Fruit fly (Drosophila melanogaster): Measurements from ENCODE around the gene CG32079.
A peak's percentile ranks its signal among the peaks of the same experiment; 100 is the strongest.

CG32079 gene

dm6 chr3L:11015203-11015602, 10.2 kb upstream of the CG32079 start:
- no peak for TF ChIP-seq CG31627 (GFP tag; optimal IDR thresholded peaks at IDR 0.05)
- TF ChIP-seq eg (GFP tag; IDR thresholded peaks at IDR 0.05) = no peak
- TF ChIP-seq Eip78C (GFP tag) = no peak
- no peak for TF ChIP-seq fkh (GFP tag; optimal IDR thresholded peaks at IDR 0.05)
- no peak for TF ChIP-seq CG1621 (tag; optimal IDR thresholded peaks at IDR 0.05)
- no peak for TF ChIP-seq CG6854 (GFP tag; optimal IDR thresholded peaks at IDR 0.05)
- no peak for TF ChIP-seq Sox102F (GFP tag; optimal IDR thresholded peaks at IDR 0.05)

- TF ChIP-seq fd59A (GFP tag; optimal IDR thresholded peaks at IDR 0.05) = no peak
- TF ChIP-seq fd85E (GFP tag; optimal IDR thresholded peaks at IDR 0.05) = no peak
- no peak for TF ChIP-seq CG3032 (tag; optimal IDR thresholded peaks at IDR 0.05)
- no peak for TF ChIP-seq CG32006 (GFP tag; optimal IDR thresholded peaks at IDR 0.05)
- no peak for TF ChIP-seq CG8119 (GFP tag; IDR thresholded peaks at IDR 0.05)
- TF ChIP-seq CG8632 (GFP tag; optimal IDR thresholded peaks at IDR 0.05) = no peak
- no peak for TF ChIP-seq Eip93F (GFP tag; optimal IDR thresholded peaks at IDR 0.05)
- TF ChIP-seq Ets21C (GFP tag; optimal IDR thresholded peaks at IDR 0.05) = no peak
- TF ChIP-seq CG11294 (GFP tag; IDR thresholded peaks at IDR 0.05) = no peak
- TF ChIP-seq achi (GFP tag; optimal IDR thresholded peaks at IDR 0.05) = no peak
- no peak for TF ChIP-seq lz (GFP tag; optimal IDR thresholded peaks at IDR 0.05)
- no peak for TF ChIP-seq Smox (GFP tag; optimal IDR thresholded peaks at IDR 0.05)
- no peak for TF ChIP-seq Gug (GFP tag; IDR thresholded peaks at IDR 0.05)
- TF ChIP-seq salr (GFP tag; optimal IDR thresholded peaks at IDR 0.05) = no peak
- TF ChIP-seq Sox15 (GFP tag; optimal IDR thresholded peaks at IDR 0.05) = no peak
- no peak for TF ChIP-seq CG15336 (GFP tag; IDR thresholded peaks at IDR 0.05)
- TF ChIP-seq esn (GFP tag; optimal IDR thresholded peaks at IDR 0.05) = no peak
- no peak for TF ChIP-seq CG31627 (GFP tag; optimal IDR thresholded peaks at IDR 0.05)
- no peak for TF ChIP-seq Hr4 (GFP tag; optimal IDR thresholded peaks at IDR 0.05)
- no peak for TF ChIP-seq CG10669 (GFP tag; optimal IDR thresholded peaks at IDR 0.05)
These were observed 5.3 kb upstream of the CG32079 start for dm6 chr3L:11020058-11020457.

- TF ChIP-seq eg (GFP tag; IDR thresholded peaks at IDR 0.05) (0 out of 3 replicates have a peak, but pooled peaks have one; percentile 3), CG3032 (tag; optimal IDR thresholded peaks at IDR 0.05) (no peak), salr (GFP tag; optimal IDR thresholded peaks at IDR 0.05) (no peak), Hr4 (GFP tag; optimal IDR thresholded peaks at IDR 0.05) (no peak), spab (GFP tag; optimal IDR thresholded peaks at IDR 0.05) (no peak), CG11294 (GFP tag; IDR thresholded peaks at IDR 0.05) (no peak), CG6854 (GFP tag; optimal IDR thresholded peaks at IDR 0.05) (peak; percentile 30), dsx (GFP tag; optimal IDR thresholded peaks at IDR 0.05; ENCODE audit: poor library complexity, severe bottlenecking) (peak; percentile 39), CG8119 (GFP tag; IDR thresholded peaks at IDR 0.05) (no peak), CG6808 (GFP tag; optimal IDR thresholded peaks at IDR 0.05) (peak; percentile 32), Gug (GFP tag; IDR thresholded peaks at IDR 0.05) (no peak), CG8319 (GFP tag; optimal IDR thresholded peaks at IDR 0.05) (no peak), ss (GFP tag; optimal IDR thresholded peaks at IDR 0.05) (peak in 1 of 2 experiments; percentile 34), Sox102F (GFP tag; optimal IDR thresholded peaks at IDR 0.05) (no peak), CG4318 (GFP tag; optimal IDR thresholded peaks at IDR 0.05) (no peak), CG11762 (GFP tag; optimal IDR thresholded peaks at IDR 0.05; ENCODE audit: insufficient read depth) (no peak), Ets96B (tag; optimal IDR thresholded peaks at IDR 0.05) (no peak), net (GFP tag; optimal IDR thresholded peaks at IDR 0.05) (no peak), svp (GFP tag) (peak; percentile 28), CG1621 (tag; optimal IDR thresholded peaks at IDR 0.05) (no peak), CG9139 (GFP tag; optimal IDR thresholded peaks at IDR 0.05) (no peak), Sox15 (GFP tag; optimal IDR thresholded peaks at IDR 0.05) (no peak)
These were observed 3.4 kb upstream of the CG32079 start for dm6 chr3L:11021958-11022357.
